Worm (Caenorhabditis elegans): Measurements from ENCODE around the gene srz-101.

The srz-101 gene

ce11 chrV:16683359-16683758 lies 11.3 kb upstream of the srz-101 start:
- TF ChIP-seq ztf-6 (GFP tag; IDR thresholded peaks at IDR 0.05) (no peak), hrde-1 (tag; optimal IDR thresholded peaks at IDR 0.05; ENCODE audit: borderline replicate concordance) (no peak), mcd-1 (GFP tag; IDR thresholded peaks at IDR 0.05) (no peak), lsy-27 (tag; optimal IDR thresholded peaks at IDR 0.05; ENCODE audit: borderline replicate concordance, insufficient read depth) (no peak), let-607 (tag; optimal IDR thresholded peaks at IDR 0.05) (no peak), K12H6.12 (tag; optimal IDR thresholded peaks at IDR 0.05) (no peak), dpl-1 (GFP tag; optimal IDR thresholded peaks at IDR 0.05) (no peak), unc-130 (GFP tag; optimal IDR thresholded peaks at IDR 0.05) (no peak), B0261.1 (tag; optimal IDR thresholded peaks at IDR 0.05) (no peak), akir-1 (GFP tag; optimal IDR thresholded peaks at IDR 0.05) (no peak), B0336.3 (GFP tag; IDR thresholded peaks at IDR 0.05) (no peak), ztf-3 (GFP tag; optimal IDR thresholded peaks at IDR 0.05) (no peak), Y53F4B.3 (GFP tag; IDR thresholded peaks at IDR 0.05) (no peak), nfya-1 (tag; optimal IDR thresholded peaks at IDR 0.05; ENCODE audit: borderline replicate concordance, insufficient read depth) (no peak), ccch-3 (GFP tag; optimal IDR thresholded peaks at IDR 0.05) (no peak), rpc-1 (optimal IDR thresholded peaks at IDR 0.05) (no peak), rpc-1 (tag; optimal IDR thresholded peaks at IDR 0.05) (no peak), ceh-27 (GFP tag; optimal IDR thresholded peaks at IDR 0.05) (no peak), madf-10 (tag; optimal IDR thresholded peaks at IDR 0.05) (no peak)

- TF ChIP-seq hlh-12 (tag; optimal IDR thresholded peaks at IDR 0.05), result no peak
- TF ChIP-seq atf-7 (tag; optimal IDR thresholded peaks at IDR 0.05), result no peak
- TF ChIP-seq nhr-80 (tag; optimal IDR thresholded peaks at IDR 0.05), result no peak
- no peak for TF ChIP-seq madf-8 (GFP tag; conservative IDR thresholded peaks at IDR 0.05)
- no peak for TF ChIP-seq F52B5.7 (tag; optimal IDR thresholded peaks at IDR 0.05)
- no peak for TF ChIP-seq sptf-2 (GFP tag; optimal IDR thresholded peaks at IDR 0.05)
- no peak for TF ChIP-seq rec-8 (tag; optimal IDR thresholded peaks at IDR 0.05)
- TF ChIP-seq C17E4.6 (GFP tag; IDR thresholded peaks at IDR 0.05), result no peak
- TF ChIP-seq rcor-1 (GFP tag; IDR thresholded peaks at IDR 0.05), result no peak
- no peak for TF ChIP-seq let-526 (GFP tag; IDR thresholded peaks at IDR 0.05)
- TF ChIP-seq mcd-1 (GFP tag; IDR thresholded peaks at IDR 0.05), result no peak
These were observed 8.9 kb upstream of the srz-101 start, which contains the start of gene srw-43 for ce11 chrV:16685725-16686124. srw-43 (plus strand) TSS chrV:16686025.

- TF ChIP-seq mel-28 (tag; optimal IDR thresholded peaks at IDR 0.05; ENCODE audit: borderline replicate concordance), result no peak
- no peak for TF ChIP-seq ekl-4 (GFP tag; IDR thresholded peaks at IDR 0.05)
- no peak for TF ChIP-seq lir-1 (GFP tag; conservative IDR thresholded peaks at IDR 0.05)
- TF ChIP-seq dox-1 (GFP tag; IDR thresholded peaks at IDR 0.05), result no peak
- TF ChIP-seq akir-1 (GFP tag; optimal IDR thresholded peaks at IDR 0.05), result no peak
- TF ChIP-seq ztf-25 (GFP tag; IDR thresholded peaks at IDR 0.05), result no peak
- no peak for TF ChIP-seq attf-5 (GFP tag; optimal IDR thresholded peaks at IDR 0.05)
- no peak for TF ChIP-seq Y79H2A.3 (GFP tag; conservative IDR thresholded peaks at IDR 0.05)
- TF ChIP-seq T26A5.8 (tag; optimal IDR thresholded peaks at IDR 0.05), result no peak
- TF ChIP-seq gei-17 (GFP tag; optimal IDR thresholded peaks at IDR 0.05), result no peak
These were observed 7.4 kb upstream of the srz-101 start, which contains the start of gene srz-102 for ce11 chrV:16687227-16687626. srz-102 (plus strand) TSS chrV:16687527.
